Fruit fly (Drosophila melanogaster): ENCODE measurements around the gene gammaSnap2.

The gammaSnap2 gene

dm6 chr3R:10121266-10121904, at the start of gene gammaSnap2, which contains the start of gene ATPsynepsilonL:
TSS of gene gammaSnap2 (minus strand) at chr3R:10121400.
TSS of gene ATPsynepsilonL (plus strand) at chr3R:10121773.
- no peak for TF ChIP-seq CG3919 (GFP tag; optimal IDR thresholded peaks at IDR 0.05)
- no peak for TF ChIP-seq Sox14 (GFP tag; optimal IDR thresholded peaks at IDR 0.05)
- no peak for TF ChIP-seq CG32006 (GFP tag; optimal IDR thresholded peaks at IDR 0.05)
- TF ChIP-seq Ets21C (GFP tag; optimal IDR thresholded peaks at IDR 0.05): no peak
- TF ChIP-seq Hr38 (GFP tag; optimal IDR thresholded peaks at IDR 0.05): no peak
- no peak for TF ChIP-seq esn (GFP tag; optimal IDR thresholded peaks at IDR 0.05)
- no peak for TF ChIP-seq eg (GFP tag; IDR thresholded peaks at IDR 0.05)
- TF ChIP-seq cyc (GFP tag; optimal IDR thresholded peaks at IDR 0.05): no peak
- no peak for TF ChIP-seq CG8319 (GFP tag; optimal IDR thresholded peaks at IDR 0.05)
- no peak for TF ChIP-seq CG3032 (tag; optimal IDR thresholded peaks at IDR 0.05)
- no peak for TF ChIP-seq spab (GFP tag; optimal IDR thresholded peaks at IDR 0.05)
- TF ChIP-seq salr (GFP tag; optimal IDR thresholded peaks at IDR 0.05): no peak
- TF ChIP-seq Eip78C (GFP tag): no peak
- TF ChIP-seq Gug (GFP tag; IDR thresholded peaks at IDR 0.05): no peak
- TF ChIP-seq vri (GFP tag; optimal IDR thresholded peaks at IDR 0.05): no peak
- no peak for TF ChIP-seq Blimp-1 (GFP tag; optimal IDR thresholded peaks at IDR 0.05)
- no peak for TF ChIP-seq CG6854 (GFP tag; optimal IDR thresholded peaks at IDR 0.05)
- TF ChIP-seq dsx (GFP tag; optimal IDR thresholded peaks at IDR 0.05; ENCODE audit: poor library complexity, severe bottlenecking): no peak
- TF ChIP-seq CG6276 (GFP tag; optimal IDR thresholded peaks at IDR 0.05): no peak

- TF ChIP-seq CG8319 (GFP tag; optimal IDR thresholded peaks at IDR 0.05) (peak; percentile 81), CG11762 (GFP tag; optimal IDR thresholded peaks at IDR 0.05; ENCODE audit: insufficient read depth) (peak; percentile 89), Hr39 (GFP tag; optimal IDR thresholded peaks at IDR 0.05) (peak; percentile 77), CG6854 (GFP tag; optimal IDR thresholded peaks at IDR 0.05) (peak; percentile 96), lz (GFP tag; optimal IDR thresholded peaks at IDR 0.05) (peak; percentile 89), fd85E (GFP tag; optimal IDR thresholded peaks at IDR 0.05) (peak; percentile 71), OdsH (GFP tag; optimal IDR thresholded peaks at IDR 0.05) (peak; percentile 90), Hr38 (GFP tag; optimal IDR thresholded peaks at IDR 0.05) (no peak), topi (GFP tag; optimal IDR thresholded peaks at IDR 0.05) (peak; percentile 86), achi (GFP tag; optimal IDR thresholded peaks at IDR 0.05) (peak; percentile 94), CG6276 (GFP tag; optimal IDR thresholded peaks at IDR 0.05) (peak; percentile 92), Sox15 (GFP tag; optimal IDR thresholded peaks at IDR 0.05) (peak; percentile 70), net (GFP tag; optimal IDR thresholded peaks at IDR 0.05) (peak; percentile 91), Blimp-1 (GFP tag; optimal IDR thresholded peaks at IDR 0.05) (peak; percentile 89), acj6 (GFP tag; optimal IDR thresholded peaks at IDR 0.05) (peak; percentile 90), cyc (GFP tag; optimal IDR thresholded peaks at IDR 0.05) (peak; percentile 85), CG32006 (GFP tag; optimal IDR thresholded peaks at IDR 0.05) (peak; percentile 91), esn (GFP tag; optimal IDR thresholded peaks at IDR 0.05) (peak; percentile 95), vri (GFP tag; optimal IDR thresholded peaks at IDR 0.05) (peak; percentile 85), CG1621 (tag; optimal IDR thresholded peaks at IDR 0.05) (peak; percentile 88), pdm3 (GFP tag; optimal IDR thresholded peaks at IDR 0.05) (peak; percentile 86), Eip75B (GFP tag; optimal IDR thresholded peaks at IDR 0.05) (peak; percentile 81), CG11294 (GFP tag; IDR thresholded peaks at IDR 0.05) (peak; percentile 84), svp (GFP tag) (peak; percentile 95), eg (GFP tag; IDR thresholded peaks at IDR 0.05) (peak; percentile 95), ss (GFP tag; optimal IDR thresholded peaks at IDR 0.05) (peak; percentile 86 to 91), CG4318 (GFP tag; optimal IDR thresholded peaks at IDR 0.05) (peak; percentile 80), CG34406 (GFP tag; optimal IDR thresholded peaks at IDR 0.05) (peak; percentile 96), CG15336 (GFP tag; IDR thresholded peaks at IDR 0.05) (peak; percentile 95), Ets96B (tag; optimal IDR thresholded peaks at IDR 0.05) (peak; percentile 85), fkh (GFP tag; optimal IDR thresholded peaks at IDR 0.05) (peak; percentile 80), CG9139 (GFP tag; optimal IDR thresholded peaks at IDR 0.05) (peak; percentile 83), Eip93F (GFP tag; optimal IDR thresholded peaks at IDR 0.05) (peak; percentile 73), Eip78C (GFP tag) (peak; percentile 96), dsx (GFP tag; optimal IDR thresholded peaks at IDR 0.05; ENCODE audit: poor library complexity, severe bottlenecking) (peak; percentile 88), fd59A (GFP tag; optimal IDR thresholded peaks at IDR 0.05) (peak; percentile 69), Ets21C (GFP tag; optimal IDR thresholded peaks at IDR 0.05) (peak; percentile 70), salr (GFP tag; optimal IDR thresholded peaks at IDR 0.05) (peak; percentile 65 to 77), Lpt (GFP tag; optimal IDR thresholded peaks at IDR 0.05) (peak; percentile 78), CG6163 (GFP tag; IDR thresholded peaks at IDR 0.05) (peak; percentile 96), CG7368 (GFP tag; optimal IDR thresholded peaks at IDR 0.05) (peak; percentile 82), spab (GFP tag; optimal IDR thresholded peaks at IDR 0.05) (peak; percentile 82)
Measured at dm6 chr3R:10170356-10170876, 49.2 kb upstream of the gammaSnap2 start, which contains the start of gene Best1. TSS of gene Best1 (minus strand) at chr3R:10170487.

All from whole organism, prepupa.